4 fruit fly cellular contexts compared by ENCODE assay signal in the genomic region with DNA sequence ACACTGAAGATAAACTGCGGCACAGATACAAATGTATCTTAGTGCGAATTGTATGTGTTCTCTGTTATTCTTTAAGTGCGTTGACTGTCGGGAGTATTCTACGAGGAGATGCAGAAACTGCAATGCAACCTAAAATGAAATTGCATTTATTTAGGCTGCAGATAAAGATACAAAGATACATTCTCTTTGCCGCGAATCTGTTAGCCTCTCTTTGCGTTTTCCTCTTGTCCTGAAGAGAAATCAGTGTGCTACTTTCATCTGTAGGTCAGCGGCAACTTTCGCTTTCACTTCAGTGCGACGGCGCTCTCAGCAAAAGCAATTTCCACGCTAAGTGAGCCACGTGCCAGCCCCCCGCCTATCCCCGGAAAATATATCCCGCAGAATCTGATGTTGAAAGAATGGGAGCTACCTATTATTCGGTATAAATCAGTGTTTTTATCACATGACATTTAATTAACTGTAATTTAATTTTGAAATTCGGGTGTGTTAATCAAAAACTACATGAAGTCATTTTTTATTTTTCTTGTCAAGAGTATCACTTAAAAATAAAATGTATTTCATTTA.
A peak's percentile ranks its signal among the peaks of the same experiment; 100 is the strongest.
TF ChIP-seq lines count a peak whose summit lies in the region.

No protein-coding gene starts in this region.

- TF ChIP-seq CTCF in whole organism, embryonic (GFP tag; optimal IDR thresholded peaks at IDR 0.05; lab: Kevin White, UChicago) = no peak

TF ChIP-seq in whole organism, adult, 20 proteins besides CTCF, POLR2A, EP300 and RAD21:
- TF ChIP-seq ovo (GFP tag; optimal IDR thresholded peaks at IDR 0.05; lab: Kevin White, UChicago) (no peak), bab1 (GFP tag; optimal IDR thresholded peaks at IDR 0.05; lab: Kevin White, UChicago) (no peak), CG12768 (GFP tag; optimal IDR thresholded peaks at IDR 0.05; lab: Kevin White, UChicago) (no peak), CG33017 (tag; optimal IDR thresholded peaks at IDR 0.05; lab: Kevin White, UChicago) (no peak), Clk (GFP tag; optimal IDR thresholded peaks at IDR 0.05; lab: Kevin White, UChicago) (no peak), CG7045 (GFP tag; optimal IDR thresholded peaks at IDR 0.05; lab: Kevin White, UChicago) (no peak), Mnt (GFP tag; optimal IDR thresholded peaks at IDR 0.05; lab: Kevin White, UChicago) (peak; percentile 65), CG11617 (GFP tag; optimal IDR thresholded peaks at IDR 0.05; lab: Kevin White, UChicago) (no peak), CG14711 (tag; optimal IDR thresholded peaks at IDR 0.05; lab: Kevin White, UChicago) (no peak), Hr96 (GFP tag; optimal IDR thresholded peaks at IDR 0.05; lab: Kevin White, UChicago) (peak; percentile 3), CG5204 (GFP tag; optimal IDR thresholded peaks at IDR 0.05; lab: Kevin White, UChicago) (no peak), pad (GFP tag; optimal IDR thresholded peaks at IDR 0.05; lab: Kevin White, UChicago) (no peak), kay (GFP tag; lab: Kevin White, UChicago; ENCODE audit: borderline replicate concordance) (no peak), CG7101 (tag; optimal IDR thresholded peaks at IDR 0.05; lab: Kevin White, UChicago) (no peak), cnc (optimal IDR thresholded peaks at IDR 0.05; lab: Kevin White, UChicago) (no peak), CG1620 (GFP tag; optimal IDR thresholded peaks at IDR 0.05; lab: Kevin White, UChicago) (no peak), Crg-1 (GFP tag; optimal IDR thresholded peaks at IDR 0.05; lab: Kevin White, UChicago) (no peak), cic (GFP tag; optimal IDR thresholded peaks at IDR 0.05; lab: Kevin White, UChicago) (no peak), tj (GFP tag; optimal IDR thresholded peaks at IDR 0.05; lab: Kevin White, UChicago) (no peak), toe (GFP tag; optimal IDR thresholded peaks at IDR 0.05; lab: Kevin White, UChicago) (peak; percentile 21)

TF ChIP-seq in whole organism, embryonic, 481 proteins besides CTCF, POLR2A, EP300 and RAD21 (continues in another document):
- TF ChIP-seq exex (tag; optimal IDR thresholded peaks at IDR 0.05; lab: Kevin White, UChicago) (no peak), Hey (tag; optimal IDR thresholded peaks at IDR 0.05; lab: Kevin White, UChicago) (peak; percentile 93), CG6272 (GFP tag; IDR thresholded peaks at IDR 0.05; lab: Robert Waterston, UW) (no peak), ewg (GFP tag; optimal IDR thresholded peaks at IDR 0.05; lab: Kevin White, UChicago) (peak; percentile 65), fd102C (GFP tag; optimal IDR thresholded peaks at IDR 0.05; lab: Kevin White, UChicago) (peak; percentile 25), CG13894 (tag; optimal IDR thresholded peaks at IDR 0.05; lab: Kevin White, UChicago) (peak; percentile 99), CG15479 (GFP tag; optimal IDR thresholded peaks at IDR 0.05; lab: Kevin White, UChicago) (peak; percentile 74), abd-A (tag; optimal IDR thresholded peaks at IDR 0.05; lab: Kevin White, UChicago) (peak; percentile 22), CG3163 (GFP tag; optimal IDR thresholded peaks at IDR 0.05; lab: Kevin White, UChicago) (peak; percentile 93), Trl (optimal IDR thresholded peaks at IDR 0.05; lab: Kevin White, UChicago) (peak in 1 of 2 experiments; percentile 25), Trl (GFP tag; optimal IDR thresholded peaks at IDR 0.05; lab: Kevin White, UChicago) (no peak), salm (tag; optimal IDR thresholded peaks at IDR 0.05; lab: Kevin White, UChicago) (no peak), fu2 (GFP tag; optimal IDR thresholded peaks at IDR 0.05; lab: Kevin White, UChicago) (no peak), CG7745 (tag; optimal IDR thresholded peaks at IDR 0.05; lab: Kevin White, UChicago) (no peak), Med (GFP tag; lab: Kevin White, UChicago) (peak; percentile 47), CG12071 (GFP tag; optimal IDR thresholded peaks at IDR 0.05; lab: Kevin White, UChicago) (no peak), CG2199 (GFP tag; IDR thresholded peaks at IDR 0.05; lab: Robert Waterston, UW) (0 out of 3 replicates have a peak, but pooled peaks have one; percentile 17), Mad (GFP tag; optimal IDR thresholded peaks at IDR 0.05; lab: Kevin White, UChicago) (no peak), HLHmδ (GFP tag; optimal IDR thresholded peaks at IDR 0.05; lab: Kevin White, UChicago) (peak; percentile 56), crol (GFP tag; IDR thresholded peaks at IDR 0.05; lab: Robert Waterston, UW) (peak; percentile 86), Blimp-1 (GFP tag; optimal IDR thresholded peaks at IDR 0.05; lab: Kevin White, UChicago) (peak; percentile 97), CG3847 (GFP tag; IDR thresholded peaks at IDR 0.05; lab: Robert Waterston, UW) (no peak), Drgx (GFP tag; IDR thresholded peaks at IDR 0.05; lab: Robert Waterston, UW) (peak; percentile 5; the same call in 1 of the 2 replicates)

TF ChIP-seq in whole organism, prepupa, 60 proteins besides CTCF, POLR2A, EP300 and RAD21:
- TF ChIP-seq eg (GFP tag; IDR thresholded peaks at IDR 0.05; lab: Robert Waterston, UW) (peak; percentile 39; the same call in 1 of the 3 replicates), Eip78C (GFP tag; lab: Kevin White, UChicago) (peak; percentile 59), CG15336 (GFP tag; IDR thresholded peaks at IDR 0.05; lab: Robert Waterston, UW) (peak; percentile 37; the same call in 1 of the 2 replicates), CG6854 (GFP tag; optimal IDR thresholded peaks at IDR 0.05; lab: Kevin White, UChicago) (peak; percentile 26), Blimp-1 (GFP tag; optimal IDR thresholded peaks at IDR 0.05; lab: Kevin White, UChicago) (peak; percentile 95), CG10631 (GFP tag; optimal IDR thresholded peaks at IDR 0.05; lab: Kevin White, UChicago) (no peak), Smox (GFP tag; optimal IDR thresholded peaks at IDR 0.05; lab: Kevin White, UChicago) (no peak), CG6163 (GFP tag; IDR thresholded peaks at IDR 0.05; lab: Robert Waterston, UW) (peak; percentile 21; the same call in 1 of the 3 replicates), CG32006 (GFP tag; optimal IDR thresholded peaks at IDR 0.05; lab: Kevin White, UChicago) (peak; percentile 6), CG8119 (GFP tag; IDR thresholded peaks at IDR 0.05; lab: Robert Waterston, UW) (peak; percentile 25; the same call in 1 of the 3 replicates), Ets96B (tag; optimal IDR thresholded peaks at IDR 0.05; lab: Kevin White, UChicago) (no peak), svp (GFP tag; lab: Kevin White, UChicago) (peak; percentile 31)

TF ChIP-seq in whole organism, pupa, 21 proteins besides CTCF, POLR2A, EP300 and RAD21:
- TF ChIP-seq rn (GFP tag; IDR thresholded peaks at IDR 0.05; lab: Robert Waterston, UW) = no peak
- TF ChIP-seq CG32121 (GFP tag; IDR thresholded peaks at IDR 0.05; lab: Robert Waterston, UW) = no peak; the same call in 1 of the 2 replicates
- TF ChIP-seq CG12605 (GFP tag; IDR thresholded peaks at IDR 0.05; lab: Robert Waterston, UW) = 0 out of 2 replicates have a peak, but pooled peaks have one; percentile 22
- no peak for TF ChIP-seq D1 (tag; optimal IDR thresholded peaks at IDR 0.05; lab: Kevin White, UChicago)
- no peak for TF ChIP-seq Pif1B (GFP tag; optimal IDR thresholded peaks at IDR 0.05; lab: Kevin White, UChicago)
- TF ChIP-seq CG14655 (GFP tag; optimal IDR thresholded peaks at IDR 0.05; lab: Kevin White, UChicago) = no peak
- TF ChIP-seq CG10348 (GFP tag; IDR thresholded peaks at IDR 0.05; lab: Robert Waterston, UW) = no peak
- TF ChIP-seq CG15710 (tag; optimal IDR thresholded peaks at IDR 0.05; lab: Kevin White, UChicago) = no peak
- TF ChIP-seq fd96Ca (GFP tag; IDR thresholded peaks at IDR 0.05; lab: Robert Waterston, UW) = peak; percentile 10; the same call in 1 of the 3 replicates
- no peak for TF ChIP-seq CG4496 (GFP tag; IDR thresholded peaks at IDR 0.05; lab: Robert Waterston, UW)
- no peak for TF ChIP-seq CG34367 (tag; optimal IDR thresholded peaks at IDR 0.05; lab: Kevin White, UChicago)
- peak; percentile 67 for TF ChIP-seq EcR (GFP tag; optimal IDR thresholded peaks at IDR 0.05; lab: Kevin White, UChicago)
